Fruit fly (Drosophila melanogaster) whole organism, embryonic: ENCODE measurements around the gene CG44838.

Experiments used
- Adf1 ChIP-seq: fragments of 200-800 bp; sonication (Bioruptor generic); IDR thresholded peaks from 2 replicates; pipeline ENCODE4 v1.3.6; 2022; ENCODE audit warnings: missing biosample characterization, missing genetic modification characterization
- CG10267 ChIP-seq: fragments of 200-800 bp; sonication (Bioruptor generic); optimal IDR thresholded peaks from 2 replicates; lab custom pipeline; 2018; ENCODE audit warnings: missing biosample characterization, mild to moderate bottlenecking, missing genetic modification characterization, moderate library complexity
- CG10462 ChIP-seq: fragments of 200-800 bp; sonication (Bioruptor generic); optimal IDR thresholded peaks from 2 replicates; lab custom pipeline; 2016; ENCODE audit warnings: missing biosample characterization, missing genetic modification characterization
- CG11398 ChIP-seq: fragments of 200-800 bp; sonication (Bioruptor generic); optimal IDR thresholded peaks from 2 replicates; lab custom pipeline; 2016; ENCODE audit warnings: missing biosample characterization, missing genetic modification characterization
- CG12219 ChIP-seq: fragments of 200-800 bp; sonication (Bioruptor generic); optimal IDR thresholded peaks from 3 replicates; lab custom pipeline; 2018; ENCODE audit warnings: missing biosample characterization, mild to moderate bottlenecking, missing genetic modification characterization
- CG12236 ChIP-seq: fragments of 200-800 bp; sonication (Bioruptor generic); optimal IDR thresholded peaks from 2 replicates; lab custom pipeline; 2016; ENCODE audit warnings: missing biosample characterization, missing genetic modification characterization
- CG12299 ChIP-seq: fragments of 200-800 bp; sonication (Bioruptor generic); optimal IDR thresholded peaks from 2 replicates; lab custom pipeline; 2018; ENCODE audit warnings: missing biosample characterization, mild to moderate bottlenecking, missing genetic modification characterization
- CG15601 ChIP-seq: fragments of 200-800 bp; sonication (Bioruptor generic); optimal IDR thresholded peaks from 3 replicates; lab custom pipeline; 2019; ENCODE audit warnings: missing biosample characterization, mild to moderate bottlenecking, missing genetic modification characterization, moderate library complexity
- CG17829 ChIP-seq: fragments of 200-800 bp; optimal IDR thresholded peaks from 2 replicates; lab custom pipeline; 2019; ENCODE audit warnings: missing biosample characterization, mild to moderate bottlenecking, missing genetic modification characterization, moderate library complexity
- CG2120 ChIP-seq: fragments of 200-800 bp; sonication (Bioruptor generic); optimal IDR thresholded peaks from 3 replicates; lab custom pipeline; 2016; ENCODE audit warnings: missing biosample characterization, missing genetic modification characterization
- CG2129 ChIP-seq: fragments of 200-800 bp; sonication (Bioruptor generic); IDR thresholded peaks from 2 replicates; pipeline ENCODE4 v1.3.6; 2022; ENCODE audit warnings: missing biosample characterization, missing genetic modification characterization; ENCODE audit not compliant: partially characterized antibody
- CG3065 ChIP-seq: fragments of 200-800 bp; sonication (Bioruptor generic); optimal IDR thresholded peaks from 2 replicates; lab custom pipeline; 2016; ENCODE audit warnings: missing biosample characterization, missing genetic modification characterization
- CG31388 ChIP-seq: fragments of 200-800 bp; sonication (Bioruptor generic); optimal IDR thresholded peaks from 2 replicates; lab custom pipeline; 2016; ENCODE audit warnings: missing biosample characterization, missing genetic modification characterization
- CG32532 ChIP-seq: fragments of 200-800 bp; sonication (Bioruptor generic); IDR thresholded peaks from 2 replicates; pipeline ENCODE4 v1.3.6; 2022; ENCODE audit warnings: missing biosample characterization, missing genetic modification characterization
- CG34422 ChIP-seq: fragments of 200-800 bp; sonication (Bioruptor generic); IDR thresholded peaks from 3 replicates; pipeline ENCODE4 v1.3.6; 2022; ENCODE audit warnings: missing biosample characterization, missing genetic modification characterization
- CG3847 ChIP-seq: fragments of 200-800 bp; sonication (Bioruptor generic); IDR thresholded peaks from 2 replicates; pipeline ENCODE4 v1.3.6; 2022; ENCODE audit warnings: missing biosample characterization, missing genetic modification characterization
- CG6689 ChIP-seq: fragments of 200-800 bp; sonication (Bioruptor generic); IDR thresholded peaks from 2 replicates; pipeline ENCODE4 v1.3.6; 2022; ENCODE audit warnings: missing biosample characterization, missing genetic modification characterization
- CG8089 ChIP-seq: fragments of 200-800 bp; sonication (Bioruptor generic); optimal IDR thresholded peaks from 3 replicates; lab custom pipeline; 2016; ENCODE audit warnings: missing biosample characterization, missing genetic modification characterization
- CkIIα-i1 ChIP-seq: fragments of 200-800 bp; sonication (Bioruptor generic); IDR thresholded peaks from 2 replicates; pipeline ENCODE4 v1.3.6; 2022; ENCODE audit warnings: missing biosample characterization, missing genetic modification characterization
- Dfd ChIP-seq, 2 experiments: fragments of >200 bp; optimal IDR thresholded peaks; 2 replicates each; lab custom pipeline; 2017; ENCODE audit warnings: missing biosample characterization in 2 of 2, missing genetic modification characterization in 2 of 2
- Hand ChIP-seq: fragments of 200-800 bp; sonication (Bioruptor generic); optimal IDR thresholded peaks from 2 replicates; lab custom pipeline; 2017; ENCODE audit warnings: mild to moderate bottlenecking, missing biosample characterization, missing genetic modification reagents, missing genetic modification characterization
- NC2α ChIP-seq: fragments of 200-800 bp; sonication (Bioruptor generic); optimal IDR thresholded peaks from 2 replicates; lab custom pipeline; 2016; ENCODE audit warnings: missing biosample characterization, missing genetic modification characterization
- NC2β ChIP-seq: fragments of 200-800 bp; sonication (Bioruptor generic); optimal IDR thresholded peaks from 2 replicates; lab custom pipeline; 2016; ENCODE audit warnings: missing biosample characterization, missing genetic modification characterization
- Spps ChIP-seq: fragments of 200-800 bp; sonication (Bioruptor generic); optimal IDR thresholded peaks from 2 replicates; lab custom pipeline; 2018; ENCODE audit warnings: missing biosample characterization, mild to moderate bottlenecking, missing genetic modification characterization
- Sry-β ChIP-seq: fragments of 200-800 bp; sonication (Bioruptor generic); optimal IDR thresholded peaks from 2 replicates; lab custom pipeline; 2018; ENCODE audit warnings: missing biosample characterization, mild to moderate bottlenecking, missing genetic modification characterization, moderate library complexity
- ash1 ChIP-seq: fragments of 200-800 bp; sonication (Bioruptor generic); optimal IDR thresholded peaks from 2 replicates; lab custom pipeline; 2018; ENCODE audit warnings: missing biosample characterization, mild to moderate bottlenecking, missing genetic modification characterization
- bsh ChIP-seq, 2 experiments: fragments of 200-800 bp; sonication (Bioruptor generic); optimal IDR thresholded peaks; 2 replicates each; lab custom pipeline; 2017 to 2018; ENCODE audit warnings: mild to moderate bottlenecking in 2 of 2, missing biosample characterization in 2 of 2, missing genetic modification characterization in 2 of 2, moderate library complexity in 1 of 2
- chn ChIP-seq: fragments of 200-800 bp; sonication (Bioruptor generic); optimal IDR thresholded peaks from 2 replicates; lab custom pipeline; 2016; ENCODE audit warnings: missing biosample characterization, missing genetic modification characterization
- ci ChIP-seq: fragments of 200-800 bp; sonication (Bioruptor generic); IDR thresholded peaks from 3 replicates; pipeline ENCODE4 v1.3.6; 2022; ENCODE audit warnings: missing biosample characterization, missing genetic modification characterization
- crol ChIP-seq: fragments of 200-800 bp; sonication (Bioruptor generic); IDR thresholded peaks from 2 replicates; pipeline ENCODE4 v1.3.6; 2022; ENCODE audit warnings: missing biosample characterization, missing genetic modification characterization
- fru ChIP-seq: fragments of >200 bp; optimal IDR thresholded peaks from 2 replicates; lab custom pipeline; 2017
- gcm2 ChIP-seq: fragments of 200-800 bp; sonication (Bioruptor generic); optimal IDR thresholded peaks from 2 replicates; lab custom pipeline; 2016; ENCODE audit warnings: missing biosample characterization, missing genetic modification characterization
- her ChIP-seq: fragments of 200-800 bp; sonication (Bioruptor generic); optimal IDR thresholded peaks from 2 replicates; lab custom pipeline; 2016; ENCODE audit warnings: missing biosample characterization, missing genetic modification characterization
- lab ChIP-seq: fragments of 200-800 bp; sonication (Bioruptor generic); optimal IDR thresholded peaks from 3 replicates; lab custom pipeline; 2017; ENCODE audit warnings: missing biosample characterization, missing genetic modification characterization, mild to moderate bottlenecking, moderate library complexity, missing genetic modification reagents
- lmd ChIP-seq: fragments of 200-800 bp; sonication (Bioruptor generic); IDR thresholded peaks from 2 replicates; pipeline ENCODE4 v1.3.6; 2022; ENCODE audit warnings: missing biosample characterization, missing genetic modification characterization
- maf-S ChIP-seq: fragments of 200-800 bp; sonication (Bioruptor generic); optimal IDR thresholded peaks from 2 replicates; lab custom pipeline; 2016; ENCODE audit warnings: missing biosample characterization, missing genetic modification characterization
- otp ChIP-seq: fragments of 200-800 bp; sonication (Bioruptor generic); IDR thresholded peaks from 3 replicates; pipeline ENCODE4, ENCODE4 v1.3.6; 2022; ENCODE audit warnings: missing biosample characterization, missing genetic modification characterization
- pita ChIP-seq: fragments of 200-800 bp; sonication (Bioruptor generic); optimal IDR thresholded peaks from 2 replicates; lab custom pipeline; 2017; ENCODE audit warnings: missing biosample characterization, mild to moderate bottlenecking, missing genetic modification characterization
- pnt ChIP-seq: fragments of 200-800 bp; sonication (Bioruptor generic); optimal IDR thresholded peaks from 3 replicates; lab custom pipeline; 2016; ENCODE audit warnings: missing biosample characterization, missing genetic modification characterization
- prd ChIP-seq, 3 experiments: fragments of >200 bp in 2 of 3; fragments of 200-800 bp in 1 of 3; sonication (Bioruptor generic) in 1 of 3; optimal IDR thresholded peaks in 2 of 3; IDR thresholded peaks in 1 of 3; 2 replicates in 2 of 3; 3 replicates in 1 of 3; pipeline versions ENCODE4 v1.3.6 to Lab custom; 2017 to 2022; ENCODE audit warnings: missing biosample characterization in 1 of 3, missing genetic modification characterization in 1 of 3
- run ChIP-seq: fragments of 200-800 bp; sonication (Bioruptor generic); optimal IDR thresholded peaks from 3 replicates; lab custom pipeline; 2018; ENCODE audit warnings: missing biosample characterization, mild to moderate bottlenecking, missing genetic modification characterization
- seq ChIP-seq: fragments of 200-800 bp; sonication (Bioruptor generic); IDR thresholded peaks from 2 replicates; pipeline ENCODE4 v1.3.6; 2022; ENCODE audit warnings: missing biosample characterization, missing genetic modification characterization
- sisA ChIP-seq: fragments of 200-800 bp; sonication (Bioruptor generic); IDR thresholded peaks from 2 replicates; pipeline ENCODE4 v1.3.6; 2022; ENCODE audit warnings: missing biosample characterization, missing genetic modification characterization
- stwl ChIP-seq: fragments of 200-800 bp; sonication (Bioruptor generic); optimal IDR thresholded peaks from 3 replicates; lab custom pipeline; 2018; ENCODE audit warnings: missing biosample characterization, mild to moderate bottlenecking, missing genetic modification characterization, moderate library complexity
- sug ChIP-seq: fragments of 200-800 bp; optimal IDR thresholded peaks from 2 replicates; lab custom pipeline; 2019; ENCODE audit warnings: missing biosample characterization, mild to moderate bottlenecking, missing genetic modification characterization, moderate library complexity
- tio ChIP-seq: fragments of 200-800 bp; sonication (Bioruptor generic); optimal IDR thresholded peaks from 2 replicates; lab custom pipeline; 2017; ENCODE audit warnings: missing biosample characterization, missing genetic modification characterization, inconsistent platforms
- tna ChIP-seq: fragments of 200-800 bp; sonication (Bioruptor generic); IDR thresholded peaks from 2 replicates; pipeline ENCODE4 v1.3.6; 2022; ENCODE audit warnings: missing biosample characterization, missing genetic modification characterization; ENCODE audit not compliant: partially characterized antibody
- wdn ChIP-seq: fragments of 200-800 bp; sonication (Bioruptor generic); IDR thresholded peaks from 2 replicates; pipeline ENCODE4 v1.3.6; 2022; ENCODE audit warnings: missing biosample characterization, missing genetic modification characterization
- zen ChIP-seq: fragments of 200-800 bp; sonication (Bioruptor generic); optimal IDR thresholded peaks from 3 replicates; lab custom pipeline; 2018; ENCODE audit warnings: missing biosample characterization, mild to moderate bottlenecking, missing genetic modification characterization, moderate library complexity
- zfh1 ChIP-seq: fragments of 200-800 bp; sonication (Bioruptor generic); IDR thresholded peaks from 3 replicates; pipeline ENCODE4 v1.3.6; 2022; ENCODE audit warnings: missing biosample characterization, missing genetic modification characterization

The CG44838 gene

DNA sequence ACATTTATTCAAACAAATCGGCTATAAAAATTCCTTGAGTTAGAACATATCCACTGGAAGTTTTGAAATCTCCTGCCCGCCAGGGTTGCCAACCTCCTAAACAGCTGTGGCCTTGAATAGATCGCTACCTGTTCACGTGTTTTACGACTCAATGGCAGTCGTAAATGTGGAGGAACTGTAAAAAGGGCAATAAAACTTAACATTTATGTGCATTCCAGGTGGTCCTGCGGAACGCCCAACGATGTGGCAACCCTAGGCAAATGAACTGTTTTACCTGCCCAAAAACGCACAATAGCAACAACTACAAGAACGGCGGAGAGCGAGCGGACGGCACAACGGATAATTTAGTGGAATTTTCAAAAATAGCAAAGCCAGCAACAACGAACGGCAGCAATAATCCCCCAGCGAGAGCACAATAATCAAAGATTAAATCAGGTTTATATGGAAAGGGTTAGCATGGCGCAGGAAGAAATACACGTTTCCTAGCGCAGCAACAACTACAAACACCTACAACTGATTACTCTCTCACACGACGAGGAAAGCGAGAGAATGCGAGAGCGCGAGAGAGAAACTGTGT lies 908 bp downstream of the CG44838 start (continued):
- TF ChIP-seq tna (no peak), NC2β (GFP tag; lab: Kevin White, UChicago) (peak; percentile 1), chn (GFP tag; lab: Kevin White, UChicago) (peak; percentile 31), bsh (GFP tag; optimal IDR thresholded peaks at IDR 0.05; lab: Kevin White, UChicago) (peak in 1 of 2 experiments; percentile 62), zfh1 (GFP tag; lab: Robert Waterston, UW) (0 out of 3 replicates have a peak, but pooled peaks have one; percentile 51), lab (GFP tag; lab: Kevin White, UChicago) (no peak), crol (GFP tag; lab: Robert Waterston, UW) (0 out of 2 replicates have a peak, but pooled peaks have one; percentile 9), CG2120 (GFP tag; lab: Kevin White, UChicago) (no peak), wdn (GFP tag; lab: Robert Waterston, UW) (peak; percentile 54; the same call in 1 of the 2 replicates), Hand (GFP tag; lab: Kevin White, UChicago) (no peak), CG10462 (GFP tag; lab: Kevin White, UChicago) (no peak), prd (optimal IDR thresholded peaks at IDR 0.05; lab: Kevin White, UChicago) (no peak), prd (GFP tag; IDR thresholded peaks at IDR 0.05; lab: Robert Waterston, UW) (peak; percentile 59), maf-S (GFP tag; lab: Kevin White, UChicago) (no peak), fru (no peak), CG31388 (no peak), CG34422 (peak; percentile 41; the same call in 1 of the 3 replicates), run (tag; lab: Kevin White, UChicago) (no peak), Sry-β (GFP tag; lab: Kevin White, UChicago) (no peak), Dfd (GFP tag; optimal IDR thresholded peaks at IDR 0.05; lab: Kevin White, UChicago) (no peak), otp (GFP tag; lab: Robert Waterston, UW) (peak; percentile 42; the same call in 2 of the 3 replicates), gcm2 (GFP tag; lab: Kevin White, UChicago) (no peak), NC2α (GFP tag; lab: Kevin White, UChicago) (no peak), tio (GFP tag; lab: Kevin White, UChicago) (no peak), CG3065 (GFP tag; lab: Kevin White, UChicago) (peak; percentile 20), sisA (peak; percentile 41), CG17829 (tag; lab: Kevin White, UChicago) (no peak), pnt (GFP tag; lab: Kevin White, UChicago) (no peak), sug (tag; lab: Kevin White, UChicago) (no peak), CG12299 (tag; lab: Kevin White, UChicago) (no peak), ci (GFP tag; lab: Robert Waterston, UW) (peak; percentile 73; the same call in 2 of the 3 replicates), CG15601 (tag; lab: Kevin White, UChicago) (no peak), CkIIα-i1 (GFP tag; lab: Robert Waterston, UW) (no peak), Adf1 (no peak), CG11398 (GFP tag; lab: Kevin White, UChicago) (no peak), zen (tag; lab: Kevin White, UChicago) (peak; percentile 89), CG12236 (GFP tag; lab: Kevin White, UChicago) (peak; percentile 5), CG2129 (no peak), CG12219 (peak; percentile 18), CG6689 (GFP tag; lab: Robert Waterston, UW) (peak; percentile 31; the same call in 1 of the 2 replicates), ash1 (no peak), stwl (tag; lab: Kevin White, UChicago) (peak; percentile 44), CG8089 (GFP tag; lab: Kevin White, UChicago) (no peak), seq (GFP tag; lab: Robert Waterston, UW) (0 out of 2 replicates have a peak, but pooled peaks have one; percentile 9), her (GFP tag; lab: Kevin White, UChicago) (no peak), CG32532 (GFP tag; lab: Robert Waterston, UW) (peak; percentile 62), lmd (GFP tag; lab: Robert Waterston, UW) (peak; percentile 61), pita (GFP tag; lab: Kevin White, UChicago) (no peak), CG10267 (tag; lab: Kevin White, UChicago) (no peak), CG3847 (GFP tag; lab: Robert Waterston, UW) (peak; percentile 28; the same call in 1 of the 2 replicates), Spps (tag; lab: Kevin White, UChicago) (peak; percentile 12)
